In genomic region chr3R:31709142-31709541, dm6 we compare ENCODE assay signal across 1 fruit fly cellular context.
TF ChIP-seq lines count a peak whose summit lies in the region.

No protein-coding gene starts in this region.

TF ChIP-seq in whole organism, embryonic, 481 proteins besides CTCF, POLR2A, EP300 and RAD21 (continued from another document):
- TF ChIP-seq ranshi (GFP tag; IDR thresholded peaks at IDR 0.05; lab: Robert Waterston, UW) (peak; percentile 39; the same call in 1 of the 2 replicates), CG1792 (GFP tag; optimal IDR thresholded peaks at IDR 0.05; lab: Kevin White, UChicago) (no peak), CG7357 (GFP tag; IDR thresholded peaks at IDR 0.05; lab: Robert Waterston, UW) (no peak), sr (GFP tag; IDR thresholded peaks at IDR 0.05; lab: Robert Waterston, UW) (peak; percentile 69; the same call in 2 of the 3 replicates), CG43689 (GFP tag; IDR thresholded peaks at IDR 0.05; lab: Robert Waterston, UW) (no peak), fd64A (GFP tag; optimal IDR thresholded peaks at IDR 0.05; lab: Kevin White, UChicago) (no peak), CG42726 (GFP tag; IDR thresholded peaks at IDR 0.05; lab: Robert Waterston, UW; ENCODE audit: partially characterized antibody) (no peak), pros (GFP tag; optimal IDR thresholded peaks at IDR 0.05; lab: Kevin White, UChicago) (no peak), Bgb (GFP tag; IDR thresholded peaks at IDR 0.05; lab: Robert Waterston, UW; ENCODE audit: partially characterized antibody) (no peak), lilli (GFP tag; optimal IDR thresholded peaks at IDR 0.05; lab: Kevin White, UChicago) (no peak), CG4854 (GFP tag; optimal IDR thresholded peaks at IDR 0.05; lab: Kevin White, UChicago) (no peak), sisA (GFP tag; IDR thresholded peaks at IDR 0.05; lab: Robert Waterston, UW) (peak; percentile 51; the same call in 1 of the 2 replicates), CoRest (tag; optimal IDR thresholded peaks at IDR 0.05; lab: Kevin White, UChicago) (no peak), CG11398 (GFP tag; optimal IDR thresholded peaks at IDR 0.05; lab: Kevin White, UChicago) (no peak), slbo (GFP tag; IDR thresholded peaks at IDR 0.05; lab: Robert Waterston, UW) (no peak), ssp (GFP tag; IDR thresholded peaks at IDR 0.05; lab: Robert Waterston, UW) (0 out of 2 replicates have a peak, but pooled peaks have one; percentile 6), repo (GFP tag; optimal IDR thresholded peaks at IDR 0.05; lab: Kevin White, UChicago) (no peak), CG6765 (GFP tag; optimal IDR thresholded peaks at IDR 0.05; lab: Kevin White, UChicago) (no peak), CG6254 (GFP tag; optimal IDR thresholded peaks at IDR 0.05; lab: Kevin White, UChicago) (no peak), CG14441 (GFP tag; IDR thresholded peaks at IDR 0.05; lab: Robert Waterston, UW) (peak; percentile 69), sd (tag; optimal IDR thresholded peaks at IDR 0.05; lab: Kevin White, UChicago) (no peak)
